Worm (Caenorhabditis elegans): ENCODE results near the gene E02C12.8.

ce11 chrV:9352947-9353346 lies 20.5 kb downstream of the E02C12.8 start, which contains the start of gene srx-46:
- no peak for TF ChIP-seq egl-44 (GFP tag; IDR thresholded peaks at IDR 0.05)
- no peak for TF ChIP-seq hlh-12 (tag; optimal IDR thresholded peaks at IDR 0.05)
- no peak for TF ChIP-seq ztf-22 (GFP tag; optimal IDR thresholded peaks at IDR 0.05)
- no peak for TF ChIP-seq lir-1 (GFP tag; conservative IDR thresholded peaks at IDR 0.05)
- TF ChIP-seq pha-4 (tag; optimal IDR thresholded peaks at IDR 0.05): no peak
- TF ChIP-seq nhr-120 (GFP tag; IDR thresholded peaks at IDR 0.05): no peak
- no peak for TF ChIP-seq snpc-4 (GFP tag; optimal IDR thresholded peaks at IDR 0.05)
- TF ChIP-seq snpc-4 (tag; optimal IDR thresholded peaks at IDR 0.05): no peak

Measured in whole organism, young adult.